Worm (Caenorhabditis elegans): Measurements from ENCODE around the gene sut-2.
"Not testable (repeated sequence)": the region's sequence is repeated elsewhere in the genome, so short reads cannot be mapped to it uniquely, and the experiment has no call there.

The sut-2 gene

DNA sequence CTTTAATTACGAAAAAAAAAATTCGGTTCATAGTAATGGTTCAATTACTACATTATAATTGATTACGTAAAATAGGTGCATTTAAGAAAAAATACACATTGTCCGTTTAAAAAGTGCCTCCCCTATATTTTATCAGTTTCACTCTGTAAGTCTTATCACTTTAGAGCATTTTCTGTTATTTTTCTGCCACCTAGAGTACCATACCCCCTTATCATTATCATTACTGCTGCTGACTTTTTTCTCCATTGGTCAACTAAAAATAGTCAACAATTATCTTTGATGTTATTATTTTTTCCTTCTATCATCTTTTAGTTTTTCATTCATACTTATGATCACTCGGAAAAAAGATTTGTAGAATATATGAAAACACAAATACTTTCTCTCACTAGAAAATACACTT is 28.6 kb upstream of the sut-2 start:
- TF ChIP-seq nhr-77 (tag; optimal IDR thresholded peaks at IDR 0.05) (no peak), elt-2 (tag; optimal IDR thresholded peaks at IDR 0.05) (peak; percentile 49), pqm-1 (tag; optimal IDR thresholded peaks at IDR 0.05) (peak; percentile 47), ceh-28 (tag; optimal IDR thresholded peaks at IDR 0.05) (no peak), lin-39 (tag; optimal IDR thresholded peaks at IDR 0.05) (no peak), egl-5 (tag; optimal IDR thresholded peaks at IDR 0.05) (no peak)

DNA sequence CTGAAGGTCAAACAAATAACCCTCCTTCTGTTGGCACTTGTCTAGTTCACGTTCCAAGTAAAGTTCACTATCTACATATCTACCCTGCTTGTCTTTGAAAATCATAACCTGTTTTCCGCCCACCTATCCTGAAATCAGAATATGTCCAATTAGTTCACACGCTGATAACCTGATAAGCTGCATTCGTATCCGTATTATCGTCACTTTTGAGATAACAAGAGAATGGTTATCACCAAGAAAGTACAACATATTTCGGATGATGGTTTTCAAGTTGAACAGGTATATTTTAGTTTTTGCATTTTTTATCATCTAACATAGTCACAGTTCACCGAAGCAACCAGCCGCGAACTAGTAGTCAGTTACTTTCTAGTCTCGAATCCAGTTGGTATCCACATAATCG is 20.9 kb upstream of the sut-2 start:
- TF ChIP-seq fkh-2 (tag; optimal IDR thresholded peaks at IDR 0.05) (no peak), ZK546.5 (tag; optimal IDR thresholded peaks at IDR 0.05) (no peak), sea-2 (GFP tag; optimal IDR thresholded peaks at IDR 0.05) (no peak), ama-1 (optimal IDR thresholded peaks at IDR 0.05) (no peak), elt-3 (tag; optimal IDR thresholded peaks at IDR 0.05) (no peak), fkh-10 (GFP tag; optimal IDR thresholded peaks at IDR 0.05) (no peak), R02D3.7 (tag; optimal IDR thresholded peaks at IDR 0.05) (no peak)

DNA sequence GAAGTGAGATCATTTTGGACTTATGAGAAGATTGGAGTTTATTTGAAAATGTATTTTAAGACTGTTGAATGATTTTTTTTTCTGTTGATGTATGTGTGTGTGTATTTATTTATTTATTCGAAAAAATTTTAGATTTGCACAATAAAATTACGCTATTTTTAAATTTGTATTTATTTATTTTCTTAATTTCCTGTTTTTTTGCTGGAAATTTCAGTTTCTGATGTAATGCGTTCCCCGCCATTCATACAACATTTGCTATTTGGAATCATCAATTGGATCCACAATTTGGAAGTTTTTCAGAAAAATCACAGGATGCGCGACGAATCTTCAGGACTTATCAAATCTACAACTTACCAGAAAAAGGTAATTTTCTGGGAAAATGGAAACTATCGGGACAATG is 15.2 kb upstream of the sut-2 start, which contains the start of gene Y61A9LA.1:
TSS of gene Y61A9LA.1 (plus strand) at position 301 of the 400 bp plus-strand sequence.
- TF ChIP-seq fos-1 (tag; optimal IDR thresholded peaks at IDR 0.05) (no peak), mml-1 (tag; optimal IDR thresholded peaks at IDR 0.05) (no peak), pqm-1 (tag; optimal IDR thresholded peaks at IDR 0.05) (no peak), egl-27 (tag; optimal IDR thresholded peaks at IDR 0.05) (no peak), pha-4 (tag; optimal IDR thresholded peaks at IDR 0.05) (no peak), skn-1 (tag; optimal IDR thresholded peaks at IDR 0.05) (no peak)

DNA sequence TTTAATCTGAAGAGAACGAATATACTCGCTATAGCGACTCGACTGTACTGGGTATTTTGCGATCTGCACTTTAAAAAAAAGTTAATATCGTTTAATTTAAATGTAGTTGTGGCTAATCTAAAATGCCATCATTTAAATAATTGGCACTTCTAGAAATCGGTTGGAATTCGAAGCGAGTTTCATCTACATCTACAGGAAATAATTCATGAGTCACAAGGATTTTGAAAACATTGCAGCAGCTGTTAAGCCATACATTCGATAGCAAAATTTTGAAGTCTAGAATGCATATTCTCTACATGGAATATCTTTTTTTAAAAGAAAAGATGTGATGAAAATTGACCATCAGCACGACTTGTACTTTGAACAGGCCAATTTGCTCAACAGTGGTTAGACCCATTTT is 10.7 kb upstream of the sut-2 start:
- TF ChIP-seq fkh-10 (GFP tag; optimal IDR thresholded peaks at IDR 0.05) (no peak), nfya-1 (tag; optimal IDR thresholded peaks at IDR 0.05; ENCODE audit: insufficient read depth) (no peak), elt-1 (tag; optimal IDR thresholded peaks at IDR 0.05) (no peak), ceh-82 (tag; optimal IDR thresholded peaks at IDR 0.05) (no peak), zag-1 (tag; optimal IDR thresholded peaks at IDR 0.05) (no peak)

DNA sequence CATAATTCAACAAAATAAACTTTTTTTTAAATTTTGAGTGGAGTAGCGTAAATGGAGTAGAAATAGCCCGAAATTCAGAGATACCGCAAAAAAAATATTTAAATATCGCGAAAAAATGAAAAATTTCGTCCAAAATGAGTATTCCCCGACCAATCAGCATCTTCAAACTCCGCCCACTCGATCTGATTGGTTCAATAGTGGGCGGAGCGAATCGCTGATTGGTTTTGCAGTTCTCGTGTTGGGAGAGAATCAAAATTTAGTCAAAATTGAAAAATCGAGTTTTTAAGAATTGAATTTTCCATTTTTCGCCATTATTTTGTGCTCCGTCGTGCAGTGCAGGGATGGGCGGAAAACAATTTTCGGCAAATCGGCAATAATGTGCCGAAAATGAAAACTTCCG is 5.6 kb upstream of the sut-2 start:
- TF ChIP-seq aly-2 (tag; optimal IDR thresholded peaks at IDR 0.05) (no peak), nfya-1 (tag; optimal IDR thresholded peaks at IDR 0.05; ENCODE audit: insufficient read depth) (peak; percentile 96), R02D3.7 (tag; optimal IDR thresholded peaks at IDR 0.05) (no peak), ztf-11 (tag; optimal IDR thresholded peaks at IDR 0.05) (no peak)

DNA sequence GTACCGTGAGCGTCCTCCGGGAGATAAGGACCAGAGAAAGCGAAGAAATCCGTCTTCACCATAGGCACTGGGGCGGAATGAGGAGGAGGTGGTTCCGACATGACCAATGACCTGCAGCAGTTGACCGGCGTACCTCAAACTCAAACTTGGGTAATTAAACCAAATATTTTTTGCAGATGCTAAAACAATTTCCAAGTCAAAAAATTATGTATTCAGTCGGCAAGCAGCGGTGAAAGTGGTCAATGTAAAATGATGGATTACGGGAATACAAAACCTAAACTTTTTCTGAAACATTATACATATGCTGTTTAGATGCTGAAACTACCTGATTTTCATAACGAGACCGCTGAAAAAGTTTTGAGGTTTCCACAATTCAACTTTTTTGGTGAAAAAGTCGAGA is 4.0 kb upstream of the sut-2 start, which contains the start of gene hpo-39:
TSS of gene hpo-39 (minus strand) at position 101 of the 400 bp plus-strand sequence.
- not testable (repeated sequence) for TF ChIP-seq nhr-25, unc-39, ztf-11 (tag; optimal IDR thresholded peaks at IDR 0.05)

DNA sequence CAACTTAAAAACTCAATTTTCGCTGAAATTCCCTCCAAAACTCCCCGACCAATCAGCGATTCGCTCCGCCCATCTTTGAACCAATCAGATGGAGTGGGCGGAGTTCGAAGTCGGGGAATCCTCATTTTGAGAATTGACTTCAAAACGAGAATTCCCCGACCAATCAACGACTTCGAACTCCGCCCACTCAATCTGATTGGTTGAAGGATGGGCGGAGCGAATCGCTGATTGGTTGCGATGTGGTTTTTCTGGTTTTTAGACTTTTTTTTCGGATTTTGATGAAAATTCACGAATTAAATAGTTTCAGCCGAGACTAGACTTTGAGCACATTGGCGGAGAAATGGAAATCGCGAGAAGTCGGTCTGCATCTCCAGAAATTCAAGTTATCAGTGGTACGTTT is 2.1 kb upstream of the sut-2 start:
- TF ChIP-seq nfya-1 (tag; optimal IDR thresholded peaks at IDR 0.05; ENCODE audit: insufficient read depth) = peak; percentile 97
- no peak for TF ChIP-seq mdl-1 (tag; optimal IDR thresholded peaks at IDR 0.05)
- no peak for TF ChIP-seq ceh-28 (tag; optimal IDR thresholded peaks at IDR 0.05)
- no peak for TF ChIP-seq ztf-4 (tag; optimal IDR thresholded peaks at IDR 0.05)
- no peak for TF ChIP-seq nhr-67 (tag; optimal IDR thresholded peaks at IDR 0.05)
- TF ChIP-seq sea-2 (GFP tag; optimal IDR thresholded peaks at IDR 0.05) = no peak
- TF ChIP-seq nhr-25 (tag; optimal IDR thresholded peaks at IDR 0.05) = no peak
- TF ChIP-seq jun-1 (tag; optimal IDR thresholded peaks at IDR 0.05) = no peak

DNA sequence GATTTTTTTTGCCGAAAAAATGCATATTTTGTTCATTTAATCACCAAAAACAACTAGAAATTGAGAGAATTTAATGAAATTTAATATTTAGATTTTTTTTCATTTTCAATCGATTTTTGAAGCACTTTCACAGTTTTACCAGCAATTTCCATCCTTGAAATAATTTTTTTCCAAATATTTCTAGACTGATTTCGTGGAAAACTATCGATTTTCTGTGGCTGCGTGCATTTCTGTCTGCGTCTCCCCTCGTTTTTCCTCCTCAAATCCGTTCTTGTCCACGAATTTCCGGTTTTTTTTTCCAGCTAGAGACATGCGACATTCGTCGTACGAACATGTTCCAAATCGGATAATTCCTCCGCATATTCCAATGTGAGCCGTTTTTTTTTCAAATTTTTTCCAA is 984 bp upstream of the sut-2 start, which contains the start of gene Y61A9LA.3:
TSS of gene Y61A9LA.3 (plus strand) at position 301 of the 400 bp plus-strand sequence.
- TF ChIP-seq skn-1 (tag; optimal IDR thresholded peaks at IDR 0.05) (no peak), ztf-11 (tag; optimal IDR thresholded peaks at IDR 0.05) (no peak), nhr-12 (tag; optimal IDR thresholded peaks at IDR 0.05) (no peak), pqm-1 (tag; optimal IDR thresholded peaks at IDR 0.05) (no peak), snpc-4 (tag; optimal IDR thresholded peaks at IDR 0.05) (no peak), pha-4 (tag; optimal IDR thresholded peaks at IDR 0.05) (no peak), fkh-2 (tag; optimal IDR thresholded peaks at IDR 0.05) (no peak), egl-27 (tag; optimal IDR thresholded peaks at IDR 0.05) (no peak), ama-1 (optimal IDR thresholded peaks at IDR 0.05) (no peak), unc-62 (GFP tag; optimal IDR thresholded peaks at IDR 0.05) (no peak), nhr-11 (tag; optimal IDR thresholded peaks at IDR 0.05) (no peak), aly-2 (tag; optimal IDR thresholded peaks at IDR 0.05) (no peak)

Measured in whole organism, L3 larva.